Worm (Caenorhabditis elegans) whole organism, midembryonic: Measurements from ENCODE around the gene F34D10.4.

Source experiments
- T22C8.4 ChIP-seq: fragments of 200-800 bp; sonication (Bioruptor generic); IDR thresholded peaks from 2 replicates; pipeline ENCODE4 v1.3.6; 2022; ENCODE audit warnings: missing genetic modification characterization, missing compliant biosample characterization
- cog-1 ChIP-seq: sonication (generic microtip); optimal IDR thresholded peaks from 2 replicates; lab custom pipeline; 2016; ENCODE audit warnings: missing genetic modification characterization, missing compliant biosample characterization
- flt-1 ChIP-seq: fragments of 200-800 bp; sonication (Bioruptor generic); IDR thresholded peaks from 2 replicates; pipeline ENCODE4 v1.3.6; 2022; ENCODE audit warnings: missing genetic modification characterization, missing compliant biosample characterization
- klf-2 ChIP-seq: fragments of 200-800 bp; sonication (Bioruptor generic); conservative IDR thresholded peaks from 2 replicates; pipeline ENCODE4 v1.3.6; 2022; ENCODE audit warnings: missing genetic modification reagents, missing genetic modification characterization, missing compliant biosample characterization
- med-1 ChIP-seq: sonication (generic microtip); optimal IDR thresholded peaks from 2 replicates; lab custom pipeline; 2017; ENCODE audit warnings: missing genetic modification characterization, mild to moderate bottlenecking, missing compliant biosample characterization, antibody characterized with exemption, missing genetic modification reagents; ENCODE audit not compliant: insufficient read depth
- ref-1 ChIP-seq: fragments of 200-800 bp; sonication (Bioruptor generic); conservative IDR thresholded peaks from 2 replicates; pipeline ENCODE4 v1.3.6; 2022; ENCODE audit warnings: missing genetic modification reagents, missing genetic modification characterization, missing compliant biosample characterization
- tab-1 ChIP-seq: fragments of 200-800 bp; sonication (Bioruptor generic); IDR thresholded peaks from 2 replicates; pipeline ENCODE4 v1.3.6; 2022; ENCODE audit warnings: missing genetic modification characterization, missing compliant biosample characterization
- ztf-23 ChIP-seq: fragments of 200-800 bp; sonication (Bioruptor generic); IDR thresholded peaks from 2 replicates; pipeline ENCODE4 v1.3.6; 2022; ENCODE audit warnings: missing genetic modification reagents, missing genetic modification characterization, missing compliant biosample characterization
- ztf-29 ChIP-seq: fragments of 200-800 bp; sonication (Bioruptor generic); IDR thresholded peaks from 2 replicates; pipeline ENCODE4 v1.3.6; 2022; ENCODE audit warnings: missing genetic modification reagents, missing genetic modification characterization, missing compliant biosample characterization

- TF ChIP-seq ztf-29 (GFP tag; lab: Robert Waterston, UW) (no peak), med-1 (GFP tag; lab: Kevin White, UChicago) (no peak), klf-2 (no peak), tab-1 (GFP tag; lab: Robert Waterston, UW) (no peak), T22C8.4 (GFP tag; lab: Robert Waterston, UW) (no peak), flt-1 (GFP tag; lab: Robert Waterston, UW) (no peak), ztf-23 (GFP tag; lab: Robert Waterston, UW) (no peak), cog-1 (no peak), ref-1 (GFP tag; lab: Robert Waterston, UW) (no peak)
Measured at ce11 chrIII:3764584-3764983, 28.2 kb downstream of the F34D10.4 start.
